Worm (Caenorhabditis elegans) whole organism, L4 larva: Measurements from ENCODE around the gene fipr-13.

Experiments
- ceh-82 ChIP-seq: sonication (generic microtip); optimal IDR thresholded peaks from 2 replicates; lab custom pipeline; 2017; ENCODE audit warnings: missing biosample characterization, missing genetic modification characterization
- hlh-30 ChIP-seq: sonication (generic microtip); optimal IDR thresholded peaks from 2 replicates; lab custom pipeline; 2017; ENCODE audit warnings: antibody characterized with exemption, mild to moderate bottlenecking, missing genetic modification characterization, missing compliant biosample characterization; ENCODE audit not compliant: insufficient read depth
- jun-1 ChIP-seq: fragments of 150-350 bp; optimal IDR thresholded peaks from 2 replicates; lab custom pipeline; 2014; ENCODE audit warnings: missing biosample characterization, missing genetic modification reagents, missing genetic modification characterization
- lin-39 ChIP-seq: fragments of 150-350 bp; optimal IDR thresholded peaks from 2 replicates; lab custom pipeline; 2014; ENCODE audit warnings: missing biosample characterization, missing genetic modification reagents, missing genetic modification characterization
- nhr-237 ChIP-seq: sonication (generic microtip); optimal IDR thresholded peaks from 2 replicates; lab custom pipeline; 2017; ENCODE audit warnings: missing biosample characterization, missing genetic modification characterization
- snpc-1.2 ChIP-seq: fragments of 200-800 bp; sonication (Bioruptor generic); IDR thresholded peaks from 2 replicates; pipeline ENCODE4 v1.3.6; 2022; ENCODE audit warnings: missing genetic modification reagents, missing genetic modification characterization, missing compliant biosample characterization
- snpc-4 ChIP-seq: fragments of 150-350 bp; optimal IDR thresholded peaks from 2 replicates; lab custom pipeline; 2014; ENCODE audit warnings: missing biosample characterization, missing genetic modification characterization
- unc-39 ChIP-seq: sonication (generic microtip); optimal IDR thresholded peaks from 2 replicates; lab custom pipeline; 2017; ENCODE audit warnings: missing biosample characterization, missing genetic modification characterization

DNA sequence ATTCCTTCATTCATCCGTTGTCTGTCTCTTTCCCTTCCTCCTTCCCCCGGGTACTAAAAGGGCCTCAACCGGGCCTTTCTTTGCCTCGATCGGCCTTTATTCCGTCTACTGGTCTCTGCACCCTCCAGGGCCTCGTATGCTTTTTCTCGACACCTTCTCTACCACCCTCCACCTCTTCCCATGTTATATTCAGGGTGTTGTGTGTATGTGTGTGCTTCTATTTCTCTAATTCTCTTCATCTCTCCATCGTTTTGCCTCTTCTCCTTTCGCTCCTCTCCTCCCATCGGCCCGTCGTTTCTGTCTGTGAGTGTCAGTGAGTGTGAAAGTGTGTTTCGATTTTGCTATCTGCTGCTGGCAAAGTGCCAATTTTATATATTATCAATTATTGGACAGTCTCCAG is 24.5 kb upstream of the fipr-13 start:
- TF ChIP-seq hlh-30 (tag; lab: Kevin White, UChicago) = peak; percentile 80
- TF ChIP-seq lin-39 (tag; lab: Kevin White, UChicago) = no peak
- TF ChIP-seq nhr-237 (tag; lab: Kevin White, UChicago) = no peak
- TF ChIP-seq unc-39 (tag; lab: Kevin White, UChicago) = no peak
- TF ChIP-seq jun-1 = peak; percentile 55
- TF ChIP-seq snpc-1.2 (GFP tag; lab: Robert Waterston, UW) = no peak
- TF ChIP-seq snpc-4 = no peak
- no peak for TF ChIP-seq ceh-82 (tag; lab: Kevin White, UChicago)
